Worm (Caenorhabditis elegans) whole organism, young adult: ENCODE data around the gene twk-34.

Experiments used
- T26A5.8 ChIP-seq: sonication (generic microtip); optimal IDR thresholded peaks from 2 replicates; lab custom pipeline; 2016; ENCODE audit warnings: missing genetic modification characterization, missing compliant biosample characterization
- aptf-2 ChIP-seq: fragments of 200-800 bp; sonication (Bioruptor generic); conservative IDR thresholded peaks from 2 replicates; pipeline ENCODE4 v1.3.6; 2022; ENCODE audit warnings: missing genetic modification reagents, missing genetic modification characterization, missing compliant biosample characterization
- aptf-3 ChIP-seq: fragments of 200-800 bp; sonication (Bioruptor generic); IDR thresholded peaks from 2 replicates; pipeline ENCODE4 v1.3.6; 2022; ENCODE audit warnings: missing genetic modification characterization, missing compliant biosample characterization
- ccch-3 ChIP-seq: fragments of 200-800 bp; sonication (Bioruptor generic); optimal IDR thresholded peaks from 2 replicates; lab custom pipeline; 2018; ENCODE audit warnings: mild to moderate bottlenecking, missing genetic modification characterization, missing compliant biosample characterization
- die-1 ChIP-seq: sonication (generic microtip); optimal IDR thresholded peaks from 2 replicates; lab custom pipeline; 2016; ENCODE audit warnings: missing genotype, mild to moderate bottlenecking, missing genetic modification characterization, missing compliant biosample characterization
- ets-4 ChIP-seq: fragments of 200-800 bp; sonication (Bioruptor generic); optimal IDR thresholded peaks from 2 replicates; lab custom pipeline; 2018; ENCODE audit warnings: mild to moderate bottlenecking, missing genetic modification characterization, missing compliant biosample characterization
- hlh-26 ChIP-seq: fragments of 200-800 bp; sonication (Bioruptor generic); conservative IDR thresholded peaks from 2 replicates; pipeline ENCODE4 v1.3.6; 2022; ENCODE audit warnings: missing genetic modification reagents, missing genetic modification characterization, missing compliant biosample characterization
- madf-6 ChIP-seq: fragments of 200-800 bp; sonication (Bioruptor generic); IDR thresholded peaks from 2 replicates; pipeline ENCODE4 v1.3.6; 2022; ENCODE audit warnings: missing genetic modification reagents, missing genetic modification characterization, missing compliant biosample characterization
- nfya-1 ChIP-seq: sonication (generic microtip); optimal IDR thresholded peaks from 2 replicates; lab custom pipeline; 2017; ENCODE audit warnings: antibody characterized with exemption, missing compliant biosample characterization, missing genetic modification characterization, borderline replicate concordance; ENCODE audit not compliant: insufficient read depth
- nhr-120 ChIP-seq: fragments of 200-800 bp; sonication (Bioruptor generic); IDR thresholded peaks from 2 replicates; pipeline ENCODE4 v1.3.6; 2022; ENCODE audit warnings: missing genetic modification characterization, missing compliant biosample characterization
- snpc-3.4 ChIP-seq: sonication (generic microtip); optimal IDR thresholded peaks from 2 replicates; lab custom pipeline; 2017; ENCODE audit warnings: missing genetic modification characterization, mild to moderate bottlenecking, missing compliant biosample characterization, antibody characterized with exemption, moderate library complexity, missing genotype, missing genetic modification reagents
- snpc-4 ChIP-seq, 5 experiments: fragments of 150-350 bp in 1 of 5; sonication (generic microtip) in 4 of 5; optimal IDR thresholded peaks; 2 replicates each; lab custom pipeline; 2014 to 2018; ENCODE audit warnings: missing genetic modification characterization in 5 of 5, missing biosample characterization in 3 of 5, antibody characterized with exemption in 2 of 5, mild to moderate bottlenecking in 2 of 5, missing compliant biosample characterization in 2 of 5, missing genotype in 2 of 5, moderate library complexity in 2 of 5, missing genetic modification reagents in 1 of 5
- unc-130 ChIP-seq: sonication (generic microtip); optimal IDR thresholded peaks from 2 replicates; lab custom pipeline; 2016; ENCODE audit warnings: missing genetic modification reagents, missing genetic modification characterization, missing compliant biosample characterization

ce11 chrV:15693682-15694081, 11.1 kb upstream of the twk-34 start, which contains the start of gene nhr-198:
- TF ChIP-seq hlh-26 (GFP tag; lab: Robert Waterston, UW): no peak
- no peak for TF ChIP-seq die-1 (tag; lab: Kevin White, UChicago)
- TF ChIP-seq aptf-2 (GFP tag; lab: Robert Waterston, UW): no peak
- no peak for TF ChIP-seq unc-130 (GFP tag; lab: Kevin White, UChicago)
- no peak for TF ChIP-seq nhr-120 (GFP tag; lab: Robert Waterston, UW)
- TF ChIP-seq T26A5.8 (tag; lab: Kevin White, UChicago): no peak
- TF ChIP-seq snpc-4 (GFP tag; optimal IDR thresholded peaks at IDR 0.05; lab: Kevin White, UChicago): no peak
- no peak for TF ChIP-seq snpc-4 (tag; optimal IDR thresholded peaks at IDR 0.05; lab: Kevin White, UChicago)
- TF ChIP-seq aptf-3 (GFP tag; lab: Robert Waterston, UW): no peak
- TF ChIP-seq ccch-3 (GFP tag; lab: Kevin White, UChicago): no peak
- TF ChIP-seq nfya-1 (tag; lab: Kevin White, UChicago): no peak
- TF ChIP-seq ets-4 (GFP tag; lab: Kevin White, UChicago): no peak
- no peak for TF ChIP-seq snpc-3.4 (tag; lab: Kevin White, UChicago)
- TF ChIP-seq madf-6 (GFP tag; lab: Robert Waterston, UW): no peak
